Fruit fly (Drosophila melanogaster): ENCODE measurements around the gene yip2.

The yip2 gene

DNA sequence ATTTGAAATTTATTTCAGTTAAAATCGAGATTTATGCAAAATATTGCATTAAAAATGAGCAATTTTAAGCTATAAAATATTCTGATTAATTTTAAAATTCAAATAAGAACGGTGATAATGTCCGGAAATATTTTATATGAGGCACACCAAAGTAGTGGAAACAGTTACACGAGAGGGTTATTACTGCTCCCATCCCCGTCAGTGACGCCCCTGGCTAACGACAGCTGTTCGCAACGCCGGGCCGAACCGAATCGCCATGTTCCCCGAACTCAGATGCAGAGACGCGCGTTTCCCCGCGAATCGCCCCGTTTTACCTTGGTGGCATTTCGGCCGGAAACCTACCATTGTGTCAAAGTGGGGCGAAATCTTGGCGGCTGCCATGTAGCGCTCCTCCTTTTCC is 3.3 kb upstream of the yip2 start (continued):
- TF ChIP-seq danr (GFP tag; IDR thresholded peaks at IDR 0.05) (peak; percentile 40; the same call in 1 of the 2 replicates), CG7839 (tag; optimal IDR thresholded peaks at IDR 0.05) (peak; percentile 25), vvl (GFP tag; IDR thresholded peaks at IDR 0.05) (0 out of 2 replicates have a peak, but pooled peaks have one; percentile 40), aop (GFP tag; IDR thresholded peaks at IDR 0.05) (no peak), Hsf (GFP tag; optimal IDR thresholded peaks at IDR 0.05) (no peak), CG3847 (GFP tag; IDR thresholded peaks at IDR 0.05) (no peak), CG17361 (GFP tag; IDR thresholded peaks at IDR 0.05) (no peak), Ada2b (GFP tag; IDR thresholded peaks at IDR 0.05) (no peak), CG15479 (GFP tag; optimal IDR thresholded peaks at IDR 0.05) (no peak), Myb (GFP tag; optimal IDR thresholded peaks at IDR 0.05) (peak; percentile 1), CG16815 (GFP tag; optimal IDR thresholded peaks at IDR 0.05) (no peak), eve (GFP tag; optimal IDR thresholded peaks at IDR 0.05) (no peak), zfh2 (GFP tag; optimal IDR thresholded peaks at IDR 0.05) (peak; percentile 31), lov (optimal IDR thresholded peaks at IDR 0.05) (no peak), lov (GFP tag; IDR thresholded peaks at IDR 0.05) (0 out of 3 replicates have a peak, but pooled peaks have one; percentile 10), bbx (GFP tag; IDR thresholded peaks at IDR 0.05; ENCODE audit: partially characterized antibody) (no peak), D (optimal IDR thresholded peaks at IDR 0.05) (no peak), D (GFP tag; optimal IDR thresholded peaks at IDR 0.05) (no peak), br (optimal IDR thresholded peaks at IDR 0.05) (no peak), CG14441 (GFP tag; IDR thresholded peaks at IDR 0.05) (0 out of 2 replicates have a peak, but pooled peaks have one; percentile 4), CG3726 (GFP tag; IDR thresholded peaks at IDR 0.05) (no peak), lab (GFP tag; optimal IDR thresholded peaks at IDR 0.05) (peak; percentile 38), bowl (GFP tag; IDR thresholded peaks at IDR 0.05) (peak; percentile 41; the same call in 1 of the 2 replicates), Nf-YA (GFP tag; IDR thresholded peaks at IDR 0.05) (no peak), Hmx (GFP tag; optimal IDR thresholded peaks at IDR 0.05) (no peak), Opbp (GFP tag; IDR thresholded peaks at IDR 0.05; ENCODE audit: partially characterized antibody) (no peak), insv (GFP tag; optimal IDR thresholded peaks at IDR 0.05) (no peak), en (GFP tag; optimal IDR thresholded peaks at IDR 0.05) (no peak), jumu (GFP tag; optimal IDR thresholded peaks at IDR 0.05) (peak; percentile 19), Sox100B (GFP tag; optimal IDR thresholded peaks at IDR 0.05) (no peak), hth (optimal IDR thresholded peaks at IDR 0.05) (no peak), CG7987 (GFP tag; optimal IDR thresholded peaks at IDR 0.05) (no peak), Vsx1 (GFP tag; optimal IDR thresholded peaks at IDR 0.05) (no peak), scrt (GFP tag; optimal IDR thresholded peaks at IDR 0.05) (no peak), HLH4C (GFP tag; IDR thresholded peaks at IDR 0.05; ENCODE audit: partially characterized antibody) (no peak), CG8089 (GFP tag; optimal IDR thresholded peaks at IDR 0.05) (no peak), Atf6 (GFP tag; IDR thresholded peaks at IDR 0.05) (peak; percentile 44; the same call in 1 of the 2 replicates), CG3407 (GFP tag; optimal IDR thresholded peaks at IDR 0.05) (no peak), CG5180 (GFP tag; optimal IDR thresholded peaks at IDR 0.05) (no peak), Drgx (GFP tag; IDR thresholded peaks at IDR 0.05) (peak; percentile 60; the same call in 1 of the 2 replicates), wor (GFP tag; IDR thresholded peaks at IDR 0.05) (no peak), Gug (GFP tag; IDR thresholded peaks at IDR 0.05) (peak; percentile 60; the same call in 2 of the 4 replicates), Hey (tag; optimal IDR thresholded peaks at IDR 0.05) (no peak), dimm (GFP tag; IDR thresholded peaks at IDR 0.05) (no peak), Jarid2 (GFP tag; optimal IDR thresholded peaks at IDR 0.05) (no peak), so (GFP tag; IDR thresholded peaks at IDR 0.05) (no peak), cato (GFP tag; optimal IDR thresholded peaks at IDR 0.05; ENCODE audit: borderline replicate concordance) (no peak), toy (GFP tag; IDR thresholded peaks at IDR 0.05) (no peak), CG2678 (tag; optimal IDR thresholded peaks at IDR 0.05) (peak; percentile 28), CG31388 (GFP tag; optimal IDR thresholded peaks at IDR 0.05) (no peak), CG6175 (GFP tag; IDR thresholded peaks at IDR 0.05) (no peak), CG7786 (GFP tag; optimal IDR thresholded peaks at IDR 0.05) (no peak), luna (GFP tag; optimal IDR thresholded peaks at IDR 0.05) (no peak)

All from whole organism, embryonic.